Worm (Caenorhabditis elegans) whole organism, L3 larva: ENCODE data around the gene Y59H11AR.10.

Experiments
- ZK546.5 ChIP-seq: sonication (generic microtip); optimal IDR thresholded peaks from 2 replicates; lab custom pipeline; 2017; ENCODE audit warnings: missing biosample characterization, missing genetic modification characterization
- ama-1 ChIP-seq: fragments of 150-350 bp; optimal IDR thresholded peaks from 2 replicates; lab custom pipeline; 2018
- ceh-16 ChIP-seq: sonication (generic microtip); optimal IDR thresholded peaks from 2 replicates; lab custom pipeline; 2017; ENCODE audit warnings: missing biosample characterization, missing genetic modification characterization
- ceh-28 ChIP-seq: fragments of 150-350 bp; optimal IDR thresholded peaks from 2 replicates; lab custom pipeline; 2014; ENCODE audit warnings: missing biosample characterization, missing genetic modification reagents, missing genetic modification characterization
- ceh-82 ChIP-seq: fragments of 150-350 bp; optimal IDR thresholded peaks from 2 replicates; lab custom pipeline; 2014; ENCODE audit warnings: missing biosample characterization, missing genetic modification characterization
- ceh-9 ChIP-seq: sonication (generic microtip); optimal IDR thresholded peaks from 2 replicates; lab custom pipeline; 2018; ENCODE audit warnings: missing biosample characterization, missing genetic modification characterization
- daf-12 ChIP-seq: fragments of 150-350 bp; optimal IDR thresholded peaks from 2 replicates; lab custom pipeline; 2014; ENCODE audit warnings: missing biosample characterization, missing genetic modification reagents, missing genetic modification characterization
- egl-27 ChIP-seq: sonication (generic microtip); optimal IDR thresholded peaks from 4 replicates; lab custom pipeline; 2017; ENCODE audit warnings: missing biosample characterization, missing genetic modification reagents, missing genetic modification characterization
- egl-5 ChIP-seq: fragments of 150-350 bp; optimal IDR thresholded peaks from 2 replicates; lab custom pipeline; 2017; ENCODE audit warnings: missing biosample characterization, missing genetic modification reagents, missing genetic modification characterization, inconsistent platforms
- elt-1 ChIP-seq: fragments of 150-350 bp; optimal IDR thresholded peaks from 2 replicates; lab custom pipeline; 2014; ENCODE audit warnings: missing biosample characterization, missing genetic modification characterization
- elt-2 ChIP-seq: sonication (generic microtip); optimal IDR thresholded peaks from 2 replicates; lab custom pipeline; 2016; ENCODE audit warnings: missing genetic modification reagents, mild to moderate bottlenecking, missing genetic modification characterization, missing compliant biosample characterization
- elt-3 ChIP-seq, 3 experiments: fragments of 150-350 bp in 1 of 3; sonication (generic microtip) in 2 of 3; optimal IDR thresholded peaks; 2 replicates in 2 of 3; 4 replicates in 1 of 3; lab custom pipeline; 2014 to 2017; ENCODE audit warnings: missing biosample characterization in 3 of 3, missing genetic modification characterization in 3 of 3
- eor-1 ChIP-seq, 2 experiments: fragments of 150-350 bp; optimal IDR thresholded peaks; 2 replicates each; lab custom pipeline; 2014 to 2018; ENCODE audit warnings: missing biosample characterization in 2 of 2, missing genetic modification characterization in 2 of 2
- fkh-10 ChIP-seq: sonication (generic microtip); optimal IDR thresholded peaks from 2 replicates; lab custom pipeline; 2017; ENCODE audit warnings: missing biosample characterization, missing genetic modification reagents, missing genetic modification characterization
- fos-1 ChIP-seq: fragments of 150-350 bp; optimal IDR thresholded peaks from 2 replicates; lab custom pipeline; 2014; ENCODE audit warnings: missing biosample characterization, missing genetic modification characterization
- lin-15B ChIP-seq: fragments of 150-350 bp; optimal IDR thresholded peaks from 2 replicates; lab custom pipeline; 2014; ENCODE audit warnings: missing biosample characterization, missing genetic modification characterization
- lin-39 ChIP-seq: fragments of 150-350 bp; optimal IDR thresholded peaks from 2 replicates; lab custom pipeline; 2018; ENCODE audit warnings: missing biosample characterization, missing genetic modification reagents, missing genetic modification characterization
- lsy-12 ChIP-seq: sonication (generic microtip); optimal IDR thresholded peaks from 2 replicates; lab custom pipeline; 2016; ENCODE audit warnings: mild to moderate bottlenecking, missing genetic modification characterization, missing compliant biosample characterization
- mdl-1 ChIP-seq: fragments of 150-350 bp; optimal IDR thresholded peaks from 2 replicates; lab custom pipeline; 2014; ENCODE audit warnings: missing biosample characterization, missing genetic modification characterization
- mml-1 ChIP-seq: fragments of 150-350 bp; sonication (generic microtip); optimal IDR thresholded peaks from 3 replicates; lab custom pipeline; 2014; ENCODE audit warnings: missing biosample characterization, missing genetic modification characterization
- nfya-1 ChIP-seq: sonication (generic microtip); optimal IDR thresholded peaks from 2 replicates; lab custom pipeline; 2017; ENCODE audit warnings: missing genetic modification characterization, mild to moderate bottlenecking, missing compliant biosample characterization, antibody characterized with exemption, moderate library complexity; ENCODE audit not compliant: insufficient read depth
- nhr-11 ChIP-seq: fragments of 150-350 bp; optimal IDR thresholded peaks from 2 replicates; lab custom pipeline; 2014; ENCODE audit warnings: missing biosample characterization, missing genetic modification characterization
- nhr-12 ChIP-seq: fragments of 150-350 bp; optimal IDR thresholded peaks from 2 replicates; lab custom pipeline; 2014; ENCODE audit warnings: missing biosample characterization, missing genetic modification characterization
- nhr-237 ChIP-seq: fragments of 150-350 bp; optimal IDR thresholded peaks from 2 replicates; lab custom pipeline; 2014; ENCODE audit warnings: missing biosample characterization, missing genetic modification characterization
- nhr-25 ChIP-seq: sonication (generic microtip); optimal IDR thresholded peaks from 2 replicates; lab custom pipeline; 2017; ENCODE audit warnings: missing biosample characterization, missing genetic modification characterization
- nhr-67 ChIP-seq: fragments of 150-350 bp; optimal IDR thresholded peaks from 2 replicates; lab custom pipeline; 2014; ENCODE audit warnings: missing biosample characterization, missing genetic modification characterization
- nhr-76 ChIP-seq: fragments of 150-350 bp; sonication (generic microtip); optimal IDR thresholded peaks from 5 replicates; lab custom pipeline; 2014; ENCODE audit warnings: missing biosample characterization, missing genetic modification characterization
- nhr-77 ChIP-seq: fragments of 150-350 bp; optimal IDR thresholded peaks from 2 replicates; lab custom pipeline; 2014; ENCODE audit warnings: missing biosample characterization, missing genetic modification characterization
- pha-4 ChIP-seq: fragments of 150-350 bp; optimal IDR thresholded peaks from 2 replicates; lab custom pipeline; 2014; ENCODE audit warnings: missing biosample characterization, missing genetic modification reagents, missing genetic modification characterization
- pqm-1 ChIP-seq: fragments of 150-350 bp; optimal IDR thresholded peaks from 2 replicates; lab custom pipeline; 2017; ENCODE audit warnings: missing biosample characterization, missing genetic modification characterization, inconsistent platforms
- skn-1 ChIP-seq: fragments of 150-350 bp; optimal IDR thresholded peaks from 2 replicates; lab custom pipeline; 2014; ENCODE audit warnings: missing biosample characterization, missing genetic modification characterization
- snpc-4 ChIP-seq: fragments of 150-350 bp; optimal IDR thresholded peaks from 2 replicates; lab custom pipeline; 2014; ENCODE audit warnings: missing biosample characterization, missing genetic modification characterization
- tbx-2 ChIP-seq: sonication (generic microtip); optimal IDR thresholded peaks from 2 replicates; lab custom pipeline; 2016; ENCODE audit warnings: mild to moderate bottlenecking, missing genetic modification characterization, missing compliant biosample characterization
- unc-39 ChIP-seq: sonication (generic microtip); optimal IDR thresholded peaks from 4 replicates; lab custom pipeline; 2017; ENCODE audit warnings: missing biosample characterization, missing genetic modification characterization
- unc-62 ChIP-seq: fragments of 150-350 bp; sonication (generic microtip); optimal IDR thresholded peaks from 4 replicates; lab custom pipeline; 2014; ENCODE audit warnings: missing biosample characterization, missing genetic modification reagents, missing genetic modification characterization
- zag-1 ChIP-seq: fragments of 150-350 bp; optimal IDR thresholded peaks from 2 replicates; lab custom pipeline; 2014; ENCODE audit warnings: missing biosample characterization, missing genetic modification characterization
- ztf-4 ChIP-seq: fragments of 150-350 bp; optimal IDR thresholded peaks from 2 replicates; lab custom pipeline; 2014; ENCODE audit warnings: missing biosample characterization, missing genetic modification characterization

Gene Y59H11AR.10

DNA sequence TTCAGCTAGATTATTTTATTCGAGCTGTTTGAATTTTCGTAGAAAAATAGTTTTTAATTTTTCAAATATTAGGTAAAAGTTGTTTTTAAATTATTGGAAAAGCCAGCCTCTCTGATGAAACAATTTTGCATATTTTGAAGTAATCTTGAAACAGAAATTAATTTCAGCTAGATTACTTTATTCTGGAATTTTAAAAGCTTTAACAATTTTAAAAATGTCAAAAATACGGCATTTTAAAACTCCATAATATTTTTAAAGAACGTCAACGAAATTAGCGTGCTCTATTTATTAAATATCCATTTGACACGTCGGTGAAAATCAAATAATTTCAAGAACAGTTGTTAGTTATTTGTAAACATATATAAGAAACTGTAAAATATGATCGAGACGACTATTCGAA lies at the start of gene Y59H11AR.10:
Gene Y59H11AR.10, plus strand, starts transcription at position 301 of the 400 bp plus-strand sequence.
- TF ChIP-seq fos-1 (tag; lab: Kevin White, UChicago), result no peak
- no peak for TF ChIP-seq ceh-82 (tag; lab: Kevin White, UChicago)
- TF ChIP-seq unc-62 (GFP tag; lab: Kevin White, UChicago), result no peak
- no peak for TF ChIP-seq fkh-10 (GFP tag; lab: Kevin White, UChicago)
- no peak for TF ChIP-seq pha-4
- no peak for TF ChIP-seq ceh-9 (tag; lab: Kevin White, UChicago)
- TF ChIP-seq tbx-2, result no peak
- TF ChIP-seq snpc-4 (tag; lab: Kevin White, UChicago), result no peak
- no peak for TF ChIP-seq nhr-237
- no peak for TF ChIP-seq ZK546.5
- TF ChIP-seq elt-1 (tag; lab: Kevin White, UChicago), result no peak
- no peak for TF ChIP-seq ceh-16
- no peak for TF ChIP-seq lin-39 (tag; lab: Kevin White, UChicago)
- no peak for TF ChIP-seq lsy-12
- TF ChIP-seq mdl-1 (tag; lab: Kevin White, UChicago), result no peak
- TF ChIP-seq nhr-11, result no peak
- no peak for TF ChIP-seq lin-15B (tag; lab: Kevin White, UChicago)

- TF ChIP-seq nhr-67 (tag; lab: Kevin White, UChicago), result no peak
- no peak for TF ChIP-seq daf-12
- no peak for TF ChIP-seq ZK546.5
- no peak for TF ChIP-seq skn-1 (tag; lab: Kevin White, UChicago)
- TF ChIP-seq pqm-1 (tag; lab: Kevin White, UChicago), result no peak
- TF ChIP-seq ama-1 (lab: Kevin White, UChicago), result no peak
- no peak for TF ChIP-seq pha-4
- TF ChIP-seq elt-3 (tag; optimal IDR thresholded peaks at IDR 0.05; lab: Kevin White, UChicago), result no peak
- no peak for TF ChIP-seq nhr-11
- no peak for TF ChIP-seq nhr-237
- TF ChIP-seq egl-27, result no peak
- TF ChIP-seq ztf-4 (tag; lab: Kevin White, UChicago), result no peak
- no peak for TF ChIP-seq lsy-12
- TF ChIP-seq fkh-10 (GFP tag; lab: Kevin White, UChicago), result no peak
- TF ChIP-seq, all 47 proteins: peak for 0
Observed at ce11 chrIV:8559132-8559531, 43.8 kb upstream of the Y59H11AR.10 start, which contains the start of gene npr-22. TSS of gene npr-22 (plus strand) at chrIV:8559432.

ce11 chrIV:8570253-8570652 lies 32.7 kb upstream of the Y59H11AR.10 start, which contains the start of gene Y59H11AM.4:
TSS of gene Y59H11AM.4 (minus strand) at chrIV:8570353.
- no peak for TF ChIP-seq nhr-25 (tag; lab: Kevin White, UChicago)
- TF ChIP-seq mdl-1 (tag; lab: Kevin White, UChicago), result no peak
- no peak for TF ChIP-seq ceh-16
- TF ChIP-seq mml-1 (tag; lab: Kevin White, UChicago), result no peak
- TF ChIP-seq ztf-4 (tag; lab: Kevin White, UChicago), result no peak
- no peak for TF ChIP-seq snpc-4 (tag; lab: Kevin White, UChicago)
- no peak for TF ChIP-seq ZK546.5
- TF ChIP-seq, all 47 proteins: peak for 0

ce11 chrIV:8570719-8571118 lies 32.3 kb upstream of the Y59H11AR.10 start:
- TF ChIP-seq pqm-1 (tag; lab: Kevin White, UChicago), result no peak
- no peak for TF ChIP-seq zag-1 (tag; lab: Kevin White, UChicago)
- TF ChIP-seq nfya-1, result no peak
- no peak for TF ChIP-seq mdl-1 (tag; lab: Kevin White, UChicago)
- TF ChIP-seq egl-5 (tag; lab: Kevin White, UChicago), result no peak
- TF ChIP-seq ceh-28 (tag; lab: Kevin White, UChicago), result no peak
- no peak for TF ChIP-seq nhr-76
- TF ChIP-seq elt-2 (tag; lab: Kevin White, UChicago), result no peak
- TF ChIP-seq nhr-77, result no peak
- no peak for TF ChIP-seq elt-3 (tag; optimal IDR thresholded peaks at IDR 0.05; lab: Kevin White, UChicago)
- no peak for TF ChIP-seq ceh-16
- no peak for TF ChIP-seq unc-39
- no peak for TF ChIP-seq snpc-4 (tag; lab: Kevin White, UChicago)
- TF ChIP-seq ceh-9 (tag; lab: Kevin White, UChicago), result no peak
- TF ChIP-seq skn-1 (tag; lab: Kevin White, UChicago), result no peak
- no peak for TF ChIP-seq daf-12
- no peak for TF ChIP-seq lin-39 (tag; lab: Kevin White, UChicago)
- TF ChIP-seq eor-1 (tag; optimal IDR thresholded peaks at IDR 0.05; lab: Kevin White, UChicago), result no peak
- TF ChIP-seq nhr-12, result no peak
- TF ChIP-seq nhr-11, result no peak
- TF ChIP-seq, all 47 proteins: peak for 0
